Fruit fly (Drosophila melanogaster): Measurements from ENCODE around the gene CG13877.

DNA sequence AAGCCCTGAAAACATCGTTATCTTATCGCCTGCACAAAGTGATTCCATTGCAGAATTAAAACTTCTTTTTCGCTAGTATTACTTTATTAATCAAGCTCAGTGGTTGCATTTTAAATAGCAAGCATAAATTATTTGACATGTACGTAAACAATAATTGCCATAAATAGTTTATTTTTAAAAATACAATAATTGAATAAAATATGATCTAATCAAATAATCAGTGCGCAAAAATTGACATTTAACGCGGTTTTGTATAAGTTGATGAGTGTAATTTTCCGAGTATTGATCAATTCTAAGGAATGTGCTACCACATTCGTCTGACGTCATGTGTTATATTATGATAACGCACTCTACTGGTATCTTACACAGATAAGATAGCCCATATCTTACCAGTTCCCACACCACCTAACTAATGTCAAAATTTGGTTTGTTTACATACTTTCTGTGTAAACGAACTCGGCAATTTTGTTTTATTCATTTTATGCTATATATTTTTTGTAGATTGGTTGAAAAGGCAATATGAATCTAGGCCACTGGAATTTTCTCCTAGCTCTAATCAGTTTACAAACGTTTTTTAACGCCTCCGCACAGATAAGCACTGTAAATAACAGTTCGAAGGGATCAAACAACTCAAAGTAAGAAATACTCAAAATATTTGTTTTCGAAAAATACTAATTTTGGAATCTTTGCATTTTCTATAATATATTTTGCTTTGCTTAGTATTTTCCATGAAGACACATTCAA lies 29.8 kb downstream of the CG13877 start, which contains the start of gene mthl14:
- TF ChIP-seq CG8478 (optimal IDR thresholded peaks at IDR 0.05), result no peak
- no peak for TF ChIP-seq CTCF (optimal IDR thresholded peaks at IDR 0.05)

Data from S2 (cell line).